Worm (Caenorhabditis elegans): Measurements from ENCODE around the gene Y105C5A.9.

ce11 chrIV:15591975-15592374 lies 39.3 kb upstream of the Y105C5A.9 start:
- TF ChIP-seq ama-1 (optimal IDR thresholded peaks at IDR 0.05) (no peak), nhr-28 (tag; optimal IDR thresholded peaks at IDR 0.05) (no peak), nhr-237 (tag; optimal IDR thresholded peaks at IDR 0.05) (no peak), lin-15B (tag; optimal IDR thresholded peaks at IDR 0.05) (no peak), ctbp-1 (GFP tag; IDR thresholded peaks at IDR 0.05) (no peak), snpc-4 (tag; optimal IDR thresholded peaks at IDR 0.05) (no peak)

Data from whole organism, L4 larva.